Worm (Caenorhabditis elegans) whole organism, L1 larva: ENCODE measurements around the gene Y43F8B.17.

ENCODE experiments used
- C04F5.9 ChIP-seq: sonication (generic microtip); optimal IDR thresholded peaks from 2 replicates; lab custom pipeline; 2016; ENCODE audit warnings: missing genetic modification characterization, missing compliant biosample characterization
- C16A3.4 ChIP-seq: fragments of 150-350 bp; optimal IDR thresholded peaks from 2 replicates; lab custom pipeline; 2014; ENCODE audit warnings: missing biosample characterization, missing genetic modification characterization
- C34B4.2 ChIP-seq: sonication (generic microtip); optimal IDR thresholded peaks from 2 replicates; lab custom pipeline; 2017; ENCODE audit warnings: mild to moderate bottlenecking, missing genetic modification characterization, missing compliant biosample characterization
- alr-1 ChIP-seq: fragments of 200-800 bp; sonication (Bioruptor generic); optimal IDR thresholded peaks from 2 replicates; lab custom pipeline; 2018; ENCODE audit warnings: borderline replicate concordance, mild to moderate bottlenecking, missing genetic modification characterization, missing compliant biosample characterization
- ama-1 ChIP-seq: fragments of 150-350 bp; optimal IDR thresholded peaks from 2 replicates; lab custom pipeline; 2014
- ceh-8 ChIP-seq: fragments of 200-800 bp; sonication (Bioruptor generic); optimal IDR thresholded peaks from 2 replicates; lab custom pipeline; 2018; ENCODE audit warnings: mild to moderate bottlenecking, missing genetic modification characterization, moderate library complexity, missing compliant biosample characterization
- ceh-82 ChIP-seq, 3 experiments: fragments of 150-350 bp in 1 of 3; sonication (generic microtip) in 2 of 3; optimal IDR thresholded peaks; 2 replicates each; lab custom pipeline; 2014 to 2017; ENCODE audit warnings: missing biosample characterization in 3 of 3, missing genetic modification characterization in 3 of 3
- ceh-88 ChIP-seq: fragments of 200-800 bp; sonication (Bioruptor generic); IDR thresholded peaks from 2 replicates; pipeline ENCODE4 v1.3.6; 2022; ENCODE audit warnings: missing genetic modification characterization, missing compliant biosample characterization
- ceh-90 ChIP-seq: sonication (generic microtip); optimal IDR thresholded peaks from 2 replicates; lab custom pipeline; 2016; ENCODE audit warnings: missing genetic modification characterization, missing compliant biosample characterization
- dsc-1 ChIP-seq: sonication (generic microtip); optimal IDR thresholded peaks from 2 replicates; lab custom pipeline; 2016; ENCODE audit warnings: mild to moderate bottlenecking, missing genetic modification characterization, missing compliant biosample characterization
- egl-27 ChIP-seq, 2 experiments: fragments of 150-350 bp in 1 of 2; sonication (generic microtip); optimal IDR thresholded peaks; 3 replicates each; lab custom pipeline; 2017 to 2018; ENCODE audit warnings: missing biosample characterization in 2 of 2, missing genetic modification characterization in 2 of 2, missing genetic modification reagents in 2 of 2
- elt-2 ChIP-seq: sonication (generic microtip); optimal IDR thresholded peaks from 2 replicates; lab custom pipeline; 2016; ENCODE audit warnings: missing genetic modification characterization, mild to moderate bottlenecking, inconsistent platforms, missing compliant biosample characterization, missing genetic modification reagents
- ets-5 ChIP-seq: fragments of 200-800 bp; sonication (Bioruptor generic); IDR thresholded peaks from 2 replicates; pipeline ENCODE4 v1.3.6; 2022; ENCODE audit warnings: missing genetic modification characterization, missing compliant biosample characterization
- fkh-10 ChIP-seq: sonication (generic microtip); optimal IDR thresholded peaks from 2 replicates; lab custom pipeline; 2017; ENCODE audit warnings: missing biosample characterization, missing genetic modification reagents, missing genetic modification characterization
- fkh-4 ChIP-seq: sonication (generic microtip); optimal IDR thresholded peaks from 2 replicates; lab custom pipeline; 2016; ENCODE audit warnings: missing compliant biosample characterization, missing genetic modification characterization, borderline replicate concordance
- fkh-8 ChIP-seq: sonication (generic microtip); optimal IDR thresholded peaks from 2 replicates; lab custom pipeline; 2016; ENCODE audit warnings: mild to moderate bottlenecking, missing genetic modification characterization, missing compliant biosample characterization
- fos-1 ChIP-seq: fragments of 150-350 bp; optimal IDR thresholded peaks from 2 replicates; lab custom pipeline; 2014; ENCODE audit warnings: missing biosample characterization, missing genetic modification characterization
- grh-1 ChIP-seq: fragments of 200-800 bp; sonication (Bioruptor generic); IDR thresholded peaks from 2 replicates; pipeline ENCODE4 v1.3.6; 2022; ENCODE audit warnings: missing genetic modification reagents, missing genetic modification characterization, missing compliant biosample characterization
- hlh-17 ChIP-seq: fragments of 200-800 bp; sonication (Bioruptor generic); optimal IDR thresholded peaks from 2 replicates; lab custom pipeline; 2018; ENCODE audit warnings: missing genetic modification characterization, mild to moderate bottlenecking, missing compliant biosample characterization, moderate library complexity, borderline replicate concordance
- isw-1 ChIP-seq: fragments of 200-800 bp; sonication (Bioruptor generic); IDR thresholded peaks from 2 replicates; pipeline ENCODE4 v1.3.6; 2022; ENCODE audit warnings: missing genetic modification characterization, missing compliant biosample characterization
- jun-1 ChIP-seq: fragments of 150-350 bp; optimal IDR thresholded peaks from 2 replicates; lab custom pipeline; 2014; ENCODE audit warnings: missing biosample characterization, missing genetic modification reagents, missing genetic modification characterization
- lin-13 ChIP-seq: fragments of 150-350 bp; optimal IDR thresholded peaks from 2 replicates; lab custom pipeline; 2014; ENCODE audit warnings: missing biosample characterization, missing genetic modification reagents, missing genetic modification characterization
- lin-14 ChIP-seq: fragments of 200-800 bp; sonication (Bioruptor generic); optimal IDR thresholded peaks from 2 replicates; lab custom pipeline; 2018; ENCODE audit warnings: mild to moderate bottlenecking, missing genetic modification characterization, moderate library complexity, missing compliant biosample characterization
- lin-15B ChIP-seq: fragments of 150-350 bp; sonication (generic microtip); optimal IDR thresholded peaks from 3 replicates; lab custom pipeline; 2014; ENCODE audit warnings: missing biosample characterization, missing genetic modification characterization
- lin-35 ChIP-seq, 2 experiments: fragments of 150-350 bp; optimal IDR thresholded peaks; 2 replicates each; lab custom pipeline; 2014; ENCODE audit warnings: missing biosample characterization in 2 of 2, missing genetic modification characterization in 2 of 2, missing genetic modification reagents in 2 of 2
- lin-39 ChIP-seq: fragments of 150-350 bp; optimal IDR thresholded peaks from 2 replicates; lab custom pipeline; 2014; ENCODE audit warnings: missing biosample characterization, missing genetic modification reagents, missing genetic modification characterization
- lir-3 ChIP-seq: sonication (generic microtip); optimal IDR thresholded peaks from 2 replicates; lab custom pipeline; 2016; ENCODE audit warnings: mild to moderate bottlenecking, missing genetic modification characterization, moderate library complexity, missing compliant biosample characterization; ENCODE audit not compliant: poor library complexity
- lsy-2 ChIP-seq, 2 experiments: fragments of 150-350 bp; optimal IDR thresholded peaks; 2 replicates each; lab custom pipeline; 2014; ENCODE audit warnings: missing biosample characterization in 2 of 2, missing genetic modification characterization in 2 of 2
- mef-2 ChIP-seq: fragments of 150-350 bp; optimal IDR thresholded peaks from 2 replicates; lab custom pipeline; 2014; ENCODE audit warnings: missing biosample characterization, missing genetic modification characterization
- nhr-11 ChIP-seq: fragments of 150-350 bp; optimal IDR thresholded peaks from 2 replicates; lab custom pipeline; 2014; ENCODE audit warnings: missing biosample characterization, missing genetic modification characterization
- nhr-19 ChIP-seq: fragments of 200-800 bp; sonication (Bioruptor generic); conservative IDR thresholded peaks from 2 replicates; pipeline ENCODE4 v1.3.6; 2022; ENCODE audit warnings: missing genetic modification characterization, missing compliant biosample characterization
- nhr-20 ChIP-seq: sonication (generic microtip); optimal IDR thresholded peaks from 2 replicates; lab custom pipeline; 2016; ENCODE audit warnings: mild to moderate bottlenecking, missing genetic modification characterization, missing compliant biosample characterization
- nhr-237 ChIP-seq: fragments of 150-350 bp; optimal IDR thresholded peaks from 2 replicates; lab custom pipeline; 2014; ENCODE audit warnings: missing biosample characterization, missing genetic modification characterization
- nhr-28 ChIP-seq: fragments of 150-350 bp; optimal IDR thresholded peaks from 2 replicates; lab custom pipeline; 2014; ENCODE audit warnings: missing biosample characterization, missing genetic modification characterization
- nhr-84 ChIP-seq: sonication (generic microtip); optimal IDR thresholded peaks from 2 replicates; lab custom pipeline; 2017; ENCODE audit warnings: missing biosample characterization, missing genetic modification characterization
- nhr-85 ChIP-seq: sonication (generic microtip); peaks from one replicate; lab custom pipeline; 2016; ENCODE audit warnings: missing genetic modification characterization, inconsistent platforms, missing compliant biosample characterization
- nhr-90 ChIP-seq: sonication (generic microtip); optimal IDR thresholded peaks from 2 replicates; lab custom pipeline; 2016; ENCODE audit warnings: mild to moderate bottlenecking, missing genetic modification characterization, missing compliant biosample characterization; ENCODE audit not compliant: poor library complexity
- pag-3 ChIP-seq: sonication (generic microtip); optimal IDR thresholded peaks from 2 replicates; lab custom pipeline; 2017; ENCODE audit warnings: missing genetic modification characterization, mild to moderate bottlenecking, missing compliant biosample characterization, antibody characterized with exemption, borderline replicate concordance; ENCODE audit not compliant: insufficient read depth
- pax-3 ChIP-seq: fragments of 200-800 bp; sonication (Bioruptor generic); optimal IDR thresholded peaks from 2 replicates; lab custom pipeline; 2018; ENCODE audit warnings: mild to moderate bottlenecking, missing genetic modification characterization, moderate library complexity, missing compliant biosample characterization
- pqm-1 ChIP-seq: sonication (generic microtip); optimal IDR thresholded peaks from 3 replicates; lab custom pipeline; 2017; ENCODE audit warnings: missing biosample characterization, missing genetic modification characterization
- snpc-4 ChIP-seq: fragments of 150-350 bp; optimal IDR thresholded peaks from 2 replicates; lab custom pipeline; 2014; ENCODE audit warnings: missing biosample characterization, missing genetic modification characterization
- snu-23 ChIP-seq: sonication (generic microtip); optimal IDR thresholded peaks from 2 replicates; lab custom pipeline; 2016; ENCODE audit warnings: missing genetic modification characterization, missing compliant biosample characterization
- sox-4 ChIP-seq: sonication (generic microtip); optimal IDR thresholded peaks from 2 replicates; lab custom pipeline; 2016; ENCODE audit warnings: missing genetic modification characterization, missing compliant biosample characterization
- sptf-1 ChIP-seq: fragments of 150-350 bp; optimal IDR thresholded peaks from 2 replicates; lab custom pipeline; 2014; ENCODE audit warnings: missing biosample characterization, missing genetic modification characterization
- sup-37 ChIP-seq: fragments of 200-800 bp; sonication (Bioruptor generic); optimal IDR thresholded peaks from 2 replicates; lab custom pipeline; 2018; ENCODE audit warnings: mild to moderate bottlenecking, missing genetic modification characterization, missing compliant biosample characterization
- swsn-7 ChIP-seq: sonication (generic microtip); optimal IDR thresholded peaks from 2 replicates; lab custom pipeline; 2016; ENCODE audit warnings: missing genetic modification characterization, missing compliant biosample characterization
- tlp-1 ChIP-seq: fragments of 150-350 bp; optimal IDR thresholded peaks from 2 replicates; lab custom pipeline; 2014; ENCODE audit warnings: missing biosample characterization, missing genetic modification characterization
- unc-130 ChIP-seq: fragments of 150-350 bp; optimal IDR thresholded peaks from 2 replicates; lab custom pipeline; 2017; ENCODE audit warnings: missing biosample characterization, missing genetic modification characterization, inconsistent platforms
- unc-30 ChIP-seq: sonication (generic microtip); optimal IDR thresholded peaks from 2 replicates; lab custom pipeline; 2017; ENCODE audit warnings: missing biosample characterization, missing genetic modification characterization
- unc-86 ChIP-seq: sonication (generic microtip); optimal IDR thresholded peaks from 2 replicates; lab custom pipeline; 2016; ENCODE audit warnings: missing genetic modification characterization, missing compliant biosample characterization
- unc-98 ChIP-seq: fragments of 200-800 bp; sonication (Bioruptor generic); IDR thresholded peaks from 2 replicates; pipeline ENCODE4 v1.3.6; 2022; ENCODE audit warnings: missing genetic modification characterization, missing compliant biosample characterization
- vab-15 ChIP-seq: sonication (generic microtip); optimal IDR thresholded peaks from 2 replicates; lab custom pipeline; 2017; ENCODE audit warnings: missing genotype, mild to moderate bottlenecking, missing genetic modification characterization, missing compliant biosample characterization
- xbp-1 ChIP-seq: sonication (generic microtip); optimal IDR thresholded peaks from 2 replicates; lab custom pipeline; 2016; ENCODE audit warnings: missing genetic modification characterization, missing compliant biosample characterization
- zag-1 ChIP-seq: fragments of 150-350 bp; optimal IDR thresholded peaks from 2 replicates; lab custom pipeline; 2014; ENCODE audit warnings: missing biosample characterization, missing genetic modification characterization

Gene Y43F8B.17

ce11 chrV:19527565-19527964 is 43.0 kb downstream of the Y43F8B.17 start (continued):
- TF ChIP-seq ceh-8 (GFP tag; lab: Kevin White, UChicago) = no peak
- peak in 1 of 2 experiments; percentile 10 for TF ChIP-seq lsy-2 (tag; optimal IDR thresholded peaks at IDR 0.05; lab: Kevin White, UChicago)
- peak; percentile 65 for TF ChIP-seq snu-23
- no peak for TF ChIP-seq unc-86
- TF ChIP-seq tlp-1 (tag; lab: Kevin White, UChicago) = peak; percentile 22
- TF ChIP-seq hlh-17 (GFP tag; lab: Kevin White, UChicago) = no peak
- TF ChIP-seq pqm-1 (tag; lab: Kevin White, UChicago) = peak; percentile 70
- no peak for TF ChIP-seq fkh-8 (tag; lab: Kevin White, UChicago)
- TF ChIP-seq lin-35 (GFP tag; optimal IDR thresholded peaks at IDR 0.05; lab: Kevin White, UChicago) = peak in 1 of 2 experiments; percentile 82
- no peak for TF ChIP-seq C34B4.2 (tag; lab: Kevin White, UChicago)
- no peak for TF ChIP-seq ceh-82 (tag; optimal IDR thresholded peaks at IDR 0.05; lab: Kevin White, UChicago)
- peak; percentile 90 for TF ChIP-seq nhr-85 (tag; lab: Kevin White, UChicago)
- no peak for TF ChIP-seq isw-1 (GFP tag; lab: Robert Waterston, UW)
- TF ChIP-seq lin-15B (tag; lab: Kevin White, UChicago) = no peak
- TF ChIP-seq egl-27 (tag; optimal IDR thresholded peaks at IDR 0.05; lab: Kevin White, UChicago) = no peak
- TF ChIP-seq nhr-11 (tag; lab: Kevin White, UChicago) = no peak
- no peak for TF ChIP-seq nhr-28
- no peak for TF ChIP-seq vab-15
- no peak for TF ChIP-seq pag-3
- TF ChIP-seq sup-37 (GFP tag; lab: Kevin White, UChicago) = no peak
- TF ChIP-seq xbp-1 (tag; lab: Kevin White, UChicago) = no peak
- TF ChIP-seq lin-14 (GFP tag; lab: Kevin White, UChicago) = peak; percentile 73
- no peak for TF ChIP-seq snpc-4 (tag; lab: Kevin White, UChicago)
- no peak for TF ChIP-seq pax-3
- TF ChIP-seq grh-1 (GFP tag; lab: Robert Waterston, UW) = peak; percentile 48; the same call in 1 of the 2 replicates
- no peak for TF ChIP-seq lin-13
- TF ChIP-seq nhr-19 (GFP tag; lab: Robert Waterston, UW) = peak; percentile 83
- no peak for TF ChIP-seq alr-1 (tag; lab: Kevin White, UChicago)
- TF ChIP-seq unc-98 (GFP tag; lab: Robert Waterston, UW) = no peak
- no peak for TF ChIP-seq ama-1
- peak; percentile 19 for TF ChIP-seq C16A3.4 (tag; lab: Kevin White, UChicago)
- no peak for TF ChIP-seq lin-39 (tag; lab: Kevin White, UChicago)
- peak; percentile 97 for TF ChIP-seq elt-2 (tag; lab: Kevin White, UChicago)
- no peak for TF ChIP-seq fkh-10 (GFP tag; lab: Kevin White, UChicago)
- TF ChIP-seq ets-5 (GFP tag; lab: Robert Waterston, UW) = no peak
- peak; percentile 82 for TF ChIP-seq nhr-20 (tag; lab: Kevin White, UChicago)
- peak; percentile 71 for TF ChIP-seq unc-130
- TF ChIP-seq swsn-7 (tag; lab: Kevin White, UChicago) = no peak
- no peak for TF ChIP-seq sox-4 (tag; lab: Kevin White, UChicago)
- no peak for TF ChIP-seq unc-30
- TF ChIP-seq C04F5.9 = no peak
- peak; percentile 26 for TF ChIP-seq lir-3 (tag; lab: Kevin White, UChicago)
- no peak for TF ChIP-seq dsc-1 (tag; lab: Kevin White, UChicago)
- TF ChIP-seq fkh-4 (tag; lab: Kevin White, UChicago) = no peak
- no peak for TF ChIP-seq nhr-84 (tag; lab: Kevin White, UChicago)
- TF ChIP-seq ceh-88 (GFP tag; lab: Robert Waterston, UW) = no peak
- peak; percentile 32 for TF ChIP-seq jun-1 (tag; lab: Kevin White, UChicago)
- TF ChIP-seq ceh-90 (tag; lab: Kevin White, UChicago) = no peak
- no peak for TF ChIP-seq fos-1 (tag; lab: Kevin White, UChicago)
- no peak for TF ChIP-seq mef-2
- no peak for TF ChIP-seq zag-1 (tag; lab: Kevin White, UChicago)
- TF ChIP-seq nhr-90 (tag; lab: Kevin White, UChicago) = peak; percentile 83
- no peak for TF ChIP-seq nhr-237 (tag; lab: Kevin White, UChicago)
- TF ChIP-seq sptf-1 (tag; lab: Kevin White, UChicago) = no peak
